Worm (Caenorhabditis elegans): ENCODE measurements around the gene cut-3.
A peak's percentile ranks its signal among the peaks of the same experiment; 100 is the strongest.

cut-3 gene

ce11 chrII:8464448-8464898, 17.8 kb upstream of the cut-3 start, which contains the start of gene fars-3:
Gene fars-3 (plus strand): TSS chrII:8464848.
- TF ChIP-seq M03D4.4 (tag; optimal IDR thresholded peaks at IDR 0.05) (no peak), ceh-83 (GFP tag; optimal IDR thresholded peaks at IDR 0.05) (no peak), pha-4 (tag; optimal IDR thresholded peaks at IDR 0.05) (peak; percentile 47), tbx-8 (GFP tag; optimal IDR thresholded peaks at IDR 0.05) (no peak), unc-39 (tag; optimal IDR thresholded peaks at IDR 0.05) (no peak), nhr-12 (tag; optimal IDR thresholded peaks at IDR 0.05) (no peak), flh-1 (GFP tag; optimal IDR thresholded peaks at IDR 0.05) (no peak), sptf-1 (tag; optimal IDR thresholded peaks at IDR 0.05) (no peak), ces-1 (GFP tag; optimal IDR thresholded peaks at IDR 0.05) (peak; percentile 93), unc-120 (tag; optimal IDR thresholded peaks at IDR 0.05; ENCODE audit: poor library complexity, severe bottlenecking) (peak; percentile 93), hlh-1 (tag; optimal IDR thresholded peaks at IDR 0.05) (no peak), ceh-39 (tag; optimal IDR thresholded peaks at IDR 0.05) (no peak), lsy-2 (tag; optimal IDR thresholded peaks at IDR 0.05) (peak; percentile 24), unc-62 (GFP tag; optimal IDR thresholded peaks at IDR 0.05) (no peak), mab-5 (tag; optimal IDR thresholded peaks at IDR 0.05) (no peak), bed-3 (GFP tag; optimal IDR thresholded peaks at IDR 0.05) (no peak), nhr-76 (tag; optimal IDR thresholded peaks at IDR 0.05) (no peak)

ce11 chrII:8457438-8457837, 10.8 kb upstream of the cut-3 start, which contains the start of gene zyg-9:
Gene zyg-9 (plus strand): TSS chrII:8457818.
- TF ChIP-seq nhr-28 (tag; optimal IDR thresholded peaks at IDR 0.05): no peak
- no peak for TF ChIP-seq pha-4 (tag; optimal IDR thresholded peaks at IDR 0.05)

ce11 chrII:8456681-8457389, 10.2 kb upstream of the cut-3 start:
- TF ChIP-seq ztf-11 (tag; optimal IDR thresholded peaks at IDR 0.05): no peak
- peak; percentile 0 for TF ChIP-seq lin-13 (tag; optimal IDR thresholded peaks at IDR 0.05)
- peak; percentile 1 for TF ChIP-seq hlh-1 (tag; optimal IDR thresholded peaks at IDR 0.05)
- TF ChIP-seq ceh-83 (GFP tag; optimal IDR thresholded peaks at IDR 0.05): no peak

ce11 chrII:8456094-8456493, 9.5 kb upstream of the cut-3 start, which contains the start of gene F22B5.6:
Gene F22B5.6 (minus strand): TSS chrII:8456194.
- TF ChIP-seq unc-120 (tag; optimal IDR thresholded peaks at IDR 0.05; ENCODE audit: poor library complexity, severe bottlenecking) (no peak), elt-3 (tag; optimal IDR thresholded peaks at IDR 0.05) (no peak), lin-32 (GFP tag; optimal IDR thresholded peaks at IDR 0.05) (no peak), cnd-1 (tag; optimal IDR thresholded peaks at IDR 0.05) (no peak)

- TF ChIP-seq nhr-2 (tag; optimal IDR thresholded peaks at IDR 0.05) (no peak), nhr-12 (tag; optimal IDR thresholded peaks at IDR 0.05) (no peak), mep-1 (tag; optimal IDR thresholded peaks at IDR 0.05) (no peak), snpc-4 (tag; optimal IDR thresholded peaks at IDR 0.05) (no peak), unc-120 (tag; optimal IDR thresholded peaks at IDR 0.05; ENCODE audit: poor library complexity, severe bottlenecking) (no peak)
These were observed 7.9 kb upstream of the cut-3 start, which contains the start of gene F22B5.5 for ce11 chrII:8454513-8454912. Gene F22B5.5 (minus strand): TSS chrII:8454613.

- TF ChIP-seq sem-2 (GFP tag; optimal IDR thresholded peaks at IDR 0.05): no peak
- peak; percentile 60 for TF ChIP-seq pha-4 (tag; optimal IDR thresholded peaks at IDR 0.05)
These were observed 4.8 kb upstream of the cut-3 start for ce11 chrII:8451425-8451824.

ce11 chrII:8450750-8451149, 4.1 kb upstream of the cut-3 start:
- TF ChIP-seq ces-1 (GFP tag; optimal IDR thresholded peaks at IDR 0.05) (no peak), mab-5 (tag; optimal IDR thresholded peaks at IDR 0.05) (no peak), nhr-12 (tag; optimal IDR thresholded peaks at IDR 0.05) (no peak), ceh-39 (tag; optimal IDR thresholded peaks at IDR 0.05) (no peak), sptf-1 (tag; optimal IDR thresholded peaks at IDR 0.05) (no peak), blmp-1 (tag; optimal IDR thresholded peaks at IDR 0.05) (no peak), zip-8 (tag; optimal IDR thresholded peaks at IDR 0.05) (no peak), elt-1 (tag; optimal IDR thresholded peaks at IDR 0.05; ENCODE audit: borderline replicate concordance, insufficient read depth) (no peak), ham-2 (GFP tag; optimal IDR thresholded peaks at IDR 0.05) (no peak), nhr-76 (tag; optimal IDR thresholded peaks at IDR 0.05) (no peak)

Measured in whole organism, mixed stage, embryonic.